Worm (Caenorhabditis elegans) whole organism, L4 larva: ENCODE data around the gene gcy-1.

ENCODE experiments used
- F26F4.8 ChIP-seq: fragments of 200-800 bp; sonication (Bioruptor generic); conservative IDR thresholded peaks from 2 replicates; pipeline ENCODE4 v1.3.6; 2022; ENCODE audit warnings: missing genetic modification characterization, missing compliant biosample characterization
- F44E2.7 ChIP-seq: fragments of 200-800 bp; sonication (Bioruptor generic); IDR thresholded peaks from 2 replicates; pipeline ENCODE4 v2.1.2; 2022; ENCODE audit warnings: missing genetic modification characterization, missing compliant biosample characterization
- F49E8.2 ChIP-seq: sonication (generic microtip); optimal IDR thresholded peaks from 2 replicates; lab custom pipeline; 2016; ENCODE audit warnings: missing compliant biosample characterization, mild to moderate bottlenecking, missing genetic modification characterization, borderline replicate concordance
- T20F7.1 ChIP-seq: fragments of 200-800 bp; sonication (Bioruptor generic); optimal IDR thresholded peaks from 2 replicates; lab custom pipeline; 2018; ENCODE audit warnings: mild to moderate bottlenecking, missing genetic modification characterization, missing compliant biosample characterization
- ZK546.5 ChIP-seq, 2 experiments: sonication (generic microtip); optimal IDR thresholded peaks; 2 replicates each; lab custom pipeline; 2017; ENCODE audit warnings: missing biosample characterization in 2 of 2, missing genetic modification characterization in 2 of 2
- aha-1 ChIP-seq: fragments of 150-350 bp; peaks from one replicate; lab custom pipeline; 2014; ENCODE audit warnings: missing biosample characterization, missing genetic modification characterization
- ama-1 ChIP-seq: fragments of 150-350 bp; optimal IDR thresholded peaks from 2 replicates; lab custom pipeline; 2014; ENCODE audit warnings: inconsistent platforms, mixed read lengths
- ceh-62 ChIP-seq: sonication (generic microtip); optimal IDR thresholded peaks from 2 replicates; lab custom pipeline; 2017; ENCODE audit warnings: missing biosample characterization, missing genetic modification characterization
- ces-1 ChIP-seq: fragments of 150-350 bp; sonication (generic microtip); optimal IDR thresholded peaks from 4 replicates; lab custom pipeline; 2014; ENCODE audit warnings: missing biosample characterization, missing genetic modification reagents, missing genetic modification characterization
- ctbp-1 ChIP-seq: fragments of 200-800 bp; sonication (Bioruptor generic); IDR thresholded peaks from 2 replicates; pipeline ENCODE4 v1.3.6; 2022; ENCODE audit warnings: missing genetic modification reagents, missing genetic modification characterization, missing compliant biosample characterization
- daf-8 ChIP-seq: fragments of 200-800 bp; sonication (Bioruptor generic); IDR thresholded peaks from 2 replicates; pipeline ENCODE4 v1.3.6; 2022; ENCODE audit warnings: missing genetic modification characterization, missing compliant biosample characterization
- dmd-6 ChIP-seq: fragments of 200-800 bp; sonication (Bioruptor generic); IDR thresholded peaks from 2 replicates; pipeline ENCODE4 v1.3.6; 2022; ENCODE audit warnings: missing genetic modification reagents, missing genetic modification characterization, missing compliant biosample characterization
- dmd-8 ChIP-seq: fragments of 200-800 bp; sonication (Bioruptor generic); IDR thresholded peaks from 2 replicates; pipeline ENCODE4 v1.3.6; 2022; ENCODE audit warnings: missing genetic modification characterization, missing compliant biosample characterization
- dmd-9 ChIP-seq: fragments of 200-800 bp; sonication (Bioruptor generic); IDR thresholded peaks from 2 replicates; pipeline ENCODE4 v1.3.6; 2022; ENCODE audit warnings: missing genetic modification reagents, missing genetic modification characterization, missing compliant biosample characterization
- dve-1 ChIP-seq: sonication (generic microtip); optimal IDR thresholded peaks from 2 replicates; lab custom pipeline; 2017; ENCODE audit warnings: antibody characterized with exemption, mild to moderate bottlenecking, missing genetic modification characterization, missing compliant biosample characterization; ENCODE audit not compliant: insufficient read depth
- hlh-11 ChIP-seq: fragments of 200-800 bp; sonication (Bioruptor generic); optimal IDR thresholded peaks from 2 replicates; lab custom pipeline; 2018; ENCODE audit warnings: mild to moderate bottlenecking, missing genetic modification characterization, missing compliant biosample characterization
- hlh-30 ChIP-seq: sonication (generic microtip); optimal IDR thresholded peaks from 2 replicates; lab custom pipeline; 2017; ENCODE audit warnings: antibody characterized with exemption, mild to moderate bottlenecking, missing genetic modification characterization, missing compliant biosample characterization; ENCODE audit not compliant: insufficient read depth
- hmg-1.1 ChIP-seq: fragments of 200-800 bp; sonication (Bioruptor generic); IDR thresholded peaks from 2 replicates; pipeline ENCODE4 v1.3.6; 2022; ENCODE audit warnings: missing genetic modification reagents, missing genetic modification characterization, missing compliant biosample characterization
- jun-1 ChIP-seq: fragments of 150-350 bp; optimal IDR thresholded peaks from 2 replicates; lab custom pipeline; 2014; ENCODE audit warnings: missing biosample characterization, missing genetic modification reagents, missing genetic modification characterization
- lin-1 ChIP-seq: fragments of 200-800 bp; sonication (Bioruptor generic); IDR thresholded peaks from 2 replicates; pipeline ENCODE4 v1.3.6; 2022; ENCODE audit warnings: missing genetic modification reagents, missing genetic modification characterization, missing compliant biosample characterization
- lir-3 ChIP-seq: sonication (generic microtip); optimal IDR thresholded peaks from 2 replicates; lab custom pipeline; 2016; ENCODE audit warnings: mild to moderate bottlenecking, missing genetic modification characterization, missing compliant biosample characterization
- lsy-2 ChIP-seq, 2 experiments: fragments of 150-350 bp in 1 of 2; sonication (generic microtip) in 1 of 2; optimal IDR thresholded peaks; 2 replicates each; lab custom pipeline; 2014 to 2017; ENCODE audit warnings: missing biosample characterization in 2 of 2, missing genetic modification characterization in 2 of 2
- madf-5 ChIP-seq, 2 experiments: fragments of 200-800 bp; sonication (Bioruptor generic); IDR thresholded peaks; 2 replicates each; pipeline ENCODE4 v1.3.6; 2022; ENCODE audit warnings: missing compliant biosample characterization in 2 of 2, missing genetic modification characterization in 2 of 2
- mep-1 ChIP-seq: fragments of 150-350 bp; sonication (generic microtip); optimal IDR thresholded peaks from 3 replicates; lab custom pipeline; 2014; ENCODE audit warnings: missing biosample characterization, missing genetic modification characterization
- nhr-111 ChIP-seq: fragments of 200-800 bp; sonication (Bioruptor generic); optimal IDR thresholded peaks from 2 replicates; lab custom pipeline; 2018; ENCODE audit warnings: mild to moderate bottlenecking, missing genetic modification characterization, missing compliant biosample characterization
- nhr-25 ChIP-seq: sonication (generic microtip); optimal IDR thresholded peaks from 2 replicates; lab custom pipeline; 2017; ENCODE audit warnings: missing genetic modification characterization, mild to moderate bottlenecking, missing compliant biosample characterization, antibody characterized with exemption, moderate library complexity, borderline replicate concordance; ENCODE audit not compliant: insufficient read depth
- nhr-28 ChIP-seq: fragments of 150-350 bp; optimal IDR thresholded peaks from 2 replicates; lab custom pipeline; 2014; ENCODE audit warnings: missing biosample characterization, missing genetic modification characterization
- nhr-42 ChIP-seq: fragments of 200-800 bp; sonication (Bioruptor generic); IDR thresholded peaks from 2 replicates; pipeline ENCODE4 v1.3.6; 2022; ENCODE audit warnings: missing genetic modification characterization, missing compliant biosample characterization
- skn-1 ChIP-seq: fragments of 150-350 bp; optimal IDR thresholded peaks from 2 replicates; lab custom pipeline; 2014; ENCODE audit warnings: missing biosample characterization, missing genetic modification characterization
- snpc-1.2 ChIP-seq: fragments of 200-800 bp; sonication (Bioruptor generic); IDR thresholded peaks from 2 replicates; pipeline ENCODE4 v1.3.6; 2022; ENCODE audit warnings: missing genetic modification reagents, missing genetic modification characterization, missing compliant biosample characterization
- unc-130 ChIP-seq: sonication (generic microtip); optimal IDR thresholded peaks from 2 replicates; lab custom pipeline; 2016; ENCODE audit warnings: missing genetic modification reagents, missing genetic modification characterization, missing compliant biosample characterization
- unc-39 ChIP-seq: sonication (generic microtip); optimal IDR thresholded peaks from 2 replicates; lab custom pipeline; 2017; ENCODE audit warnings: missing biosample characterization, missing genetic modification characterization
- unc-62 ChIP-seq, 3 experiments: fragments of 150-350 bp in 1 of 3; sonication (generic microtip); optimal IDR thresholded peaks in 2 of 3; peaks in 1 of 3; 1 replicate in 1 of 3; 2 replicates in 2 of 3; lab custom pipeline; 2014 to 2017; ENCODE audit warnings: missing biosample characterization in 3 of 3, missing genetic modification characterization in 3 of 3, missing genetic modification reagents in 3 of 3, missing genotype in 1 of 3

Gene gcy-1

ce11 chrII:9566045-9566444 is 49.3 kb upstream of the gcy-1 start (continued):
- peak; percentile 85; the same call in 1 of the 2 replicates for TF ChIP-seq F44E2.7 (GFP tag; lab: Robert Waterston, UW)
- no peak for TF ChIP-seq lir-3 (tag; lab: Kevin White, UChicago)
- no peak for TF ChIP-seq ceh-62 (tag; lab: Kevin White, UChicago)
- peak; percentile 1 for TF ChIP-seq F49E8.2 (tag; lab: Kevin White, UChicago)
- TF ChIP-seq unc-39 (tag; lab: Kevin White, UChicago) = no peak
- no peak for TF ChIP-seq ama-1 (lab: Kevin White, UChicago)
- peak; percentile 91 to 93 for TF ChIP-seq madf-5 (GFP tag; IDR thresholded peaks at IDR 0.05; lab: Robert Waterston, UW)
- TF ChIP-seq hmg-1.1 = peak; percentile 82
- TF ChIP-seq F26F4.8 (GFP tag; lab: Robert Waterston, UW) = peak; percentile 97
- peak; percentile 57; the same call in 1 of the 2 replicates for TF ChIP-seq dmd-9 (GFP tag; lab: Robert Waterston, UW)
- peak; percentile 63 for TF ChIP-seq unc-130 (GFP tag; lab: Kevin White, UChicago)
- peak; percentile 73 for TF ChIP-seq snpc-1.2
- peak; percentile 64 for TF ChIP-seq mep-1
- TF ChIP-seq lin-1 = peak; percentile 83
- no peak for TF ChIP-seq ZK546.5 (tag; optimal IDR thresholded peaks at IDR 0.05; lab: Kevin White, UChicago)
- no peak for TF ChIP-seq ces-1

DNA sequence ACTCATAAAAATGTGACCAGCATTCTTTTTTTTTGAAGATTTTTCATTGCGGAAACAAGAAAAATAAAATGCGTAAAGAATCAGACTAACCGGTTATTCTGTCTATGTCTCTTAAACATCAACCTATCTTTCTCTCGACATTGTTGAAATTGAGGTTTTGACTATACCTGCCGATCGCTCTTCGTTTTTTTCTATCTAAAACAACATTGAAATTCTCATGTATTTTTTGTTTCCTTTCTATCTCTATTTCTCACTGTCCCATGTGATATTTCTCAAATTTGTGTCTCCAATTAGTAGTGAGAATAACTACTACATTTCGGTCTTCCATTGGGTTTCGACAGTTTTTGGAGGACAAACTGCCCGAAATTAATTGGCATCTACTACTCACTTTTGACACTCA is 44.2 kb upstream of the gcy-1 start:
- TF ChIP-seq T20F7.1 (GFP tag; lab: Kevin White, UChicago) (peak; percentile 6), nhr-111 (GFP tag; lab: Kevin White, UChicago) (no peak), ctbp-1 (GFP tag; lab: Robert Waterston, UW) (no peak), skn-1 (tag; lab: Kevin White, UChicago) (no peak), hlh-30 (tag; lab: Kevin White, UChicago) (peak; percentile 42), mep-1 (peak; percentile 15), dmd-6 (GFP tag; lab: Robert Waterston, UW) (0 out of 2 replicates have a peak, but pooled peaks have one; percentile 6), dmd-8 (GFP tag; lab: Robert Waterston, UW) (no peak), dve-1 (tag; lab: Kevin White, UChicago) (peak; percentile 5), nhr-42 (GFP tag; lab: Robert Waterston, UW) (no peak), nhr-25 (tag; lab: Kevin White, UChicago) (peak; percentile 37), jun-1 (tag; lab: Kevin White, UChicago) (no peak), nhr-28 (tag; lab: Kevin White, UChicago) (peak; percentile 64), hlh-11 (tag; lab: Kevin White, UChicago) (peak; percentile 15), lsy-2 (tag; optimal IDR thresholded peaks at IDR 0.05; lab: Kevin White, UChicago) (peak in 1 of 2 experiments; percentile 3)
- TF ChIP-seq, all 104 proteins: peak for 9

- TF ChIP-seq daf-8 (GFP tag; lab: Robert Waterston, UW) (no peak), lsy-2 (tag; optimal IDR thresholded peaks at IDR 0.05; lab: Kevin White, UChicago) (peak in 1 of 2 experiments; percentile 2)
Measured at ce11 chrII:9559929-9560328, 43.2 kb upstream of the gcy-1 start, which contains the start of gene F35H8.4. Gene F35H8.4 (minus strand): TSS chrII:9560029.

ce11 chrII:9558906-9559305 is 42.2 kb upstream of the gcy-1 start:
- peak; percentile 66 for TF ChIP-seq aha-1 (tag; lab: Kevin White, UChicago)
- peak in 1 of 2 experiments; percentile 58 for TF ChIP-seq unc-62 (GFP tag; optimal IDR thresholded peaks at IDR 0.05 in 1 of 2; lab: Kevin White, UChicago)
- no peak for TF ChIP-seq unc-62 (tag; optimal IDR thresholded peaks at IDR 0.05; lab: Kevin White, UChicago)
- no peak for TF ChIP-seq dve-1 (tag; lab: Kevin White, UChicago)
